Worm (Caenorhabditis elegans): ENCODE measurements around the gene frpr-10.

DNA sequence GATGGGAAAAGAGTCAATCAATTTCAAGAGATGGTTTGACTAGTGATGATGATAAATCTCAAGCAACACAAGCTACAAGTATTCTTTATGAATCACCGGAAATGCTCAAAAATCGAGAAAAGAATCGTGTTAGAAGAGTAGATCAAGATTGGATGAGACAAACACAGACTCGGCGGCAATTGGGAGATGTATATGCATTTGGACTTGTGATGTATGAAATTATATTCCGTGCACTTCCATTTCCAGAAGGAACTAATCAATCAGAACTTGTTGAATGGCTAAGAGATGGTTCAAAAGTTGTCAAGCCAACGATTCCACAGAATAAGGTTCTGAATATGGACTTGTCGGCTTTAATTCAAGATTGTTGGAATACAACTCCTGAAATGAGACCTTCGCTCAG lies 25.7 kb upstream of the frpr-10 start:
- TF ChIP-seq nhr-237 (tag; optimal IDR thresholded peaks at IDR 0.05): no peak
- no peak for TF ChIP-seq tra-1 (GFP tag; IDR thresholded peaks at IDR 0.05)
- TF ChIP-seq jun-1 (tag; optimal IDR thresholded peaks at IDR 0.05): no peak
- no peak for TF ChIP-seq R02D3.7 (tag; optimal IDR thresholded peaks at IDR 0.05)

Measured in whole organism, L4 larva.